Fruit fly (Drosophila melanogaster) whole organism, embryonic: ENCODE data around the gene CG45218.

Experiments used
- Aef1 ChIP-seq: fragments of 200-800 bp; sonication (Bioruptor generic); IDR thresholded peaks from 3 replicates; pipeline ENCODE4 v1.3.6; 2022; ENCODE audit warnings: missing biosample characterization, missing genetic modification characterization
- Atf6 ChIP-seq: fragments of 200-800 bp; sonication (Bioruptor generic); IDR thresholded peaks from 2 replicates; pipeline ENCODE4 v1.3.6; 2022; ENCODE audit warnings: missing biosample characterization, missing genetic modification characterization
- B-H1 ChIP-seq: fragments of 200-800 bp; sonication (Bioruptor generic); IDR thresholded peaks from 3 replicates; pipeline ENCODE4 v1.3.6; 2022; ENCODE audit warnings: missing biosample characterization, missing genetic modification characterization
- BtbVII ChIP-seq: fragments of 200-800 bp; sonication (Bioruptor generic); optimal IDR thresholded peaks from 3 replicates; lab custom pipeline; 2017; ENCODE audit warnings: missing biosample characterization, mild to moderate bottlenecking, missing genetic modification characterization
- CG10274 ChIP-seq: fragments of 200-800 bp; sonication (Bioruptor generic); optimal IDR thresholded peaks from 3 replicates; lab custom pipeline; 2017; ENCODE audit warnings: missing biosample characterization, mild to moderate bottlenecking, missing genetic modification characterization
- CG11695 ChIP-seq: fragments of 200-800 bp; sonication (Bioruptor generic); IDR thresholded peaks from 3 replicates; pipeline ENCODE4 v1.3.6; 2022; ENCODE audit warnings: missing biosample characterization, missing genetic modification characterization
- CG12071 ChIP-seq: fragments of 200-800 bp; sonication (Bioruptor generic); optimal IDR thresholded peaks from 3 replicates; lab custom pipeline; 2018; ENCODE audit warnings: missing biosample characterization, mild to moderate bottlenecking, missing genetic modification characterization
- CG12299 ChIP-seq: fragments of 200-800 bp; sonication (Bioruptor generic); optimal IDR thresholded peaks from 2 replicates; lab custom pipeline; 2018; ENCODE audit warnings: missing biosample characterization, mild to moderate bottlenecking, missing genetic modification characterization
- CG12391 ChIP-seq: fragments of 200-800 bp; sonication (Bioruptor generic); optimal IDR thresholded peaks from 3 replicates; lab custom pipeline; 2018; ENCODE audit warnings: missing biosample characterization, mild to moderate bottlenecking, missing genetic modification characterization, moderate library complexity
- CG12659 ChIP-seq: fragments of 200-800 bp; sonication (Bioruptor generic); optimal IDR thresholded peaks from 3 replicates; lab custom pipeline; 2017; ENCODE audit warnings: mild to moderate bottlenecking, missing biosample characterization, missing genetic modification reagents, missing genetic modification characterization
- CG12942 ChIP-seq: fragments of 200-800 bp; sonication (Bioruptor generic); optimal IDR thresholded peaks from 3 replicates; lab custom pipeline; 2016; ENCODE audit warnings: missing biosample characterization, missing genetic modification characterization
- CG14050 ChIP-seq: fragments of 200-800 bp; sonication (Bioruptor generic); IDR thresholded peaks from 3 replicates; pipeline ENCODE4 v1.3.6; 2022; ENCODE audit warnings: missing biosample characterization, missing genetic modification characterization
- CG14667 ChIP-seq: fragments of 200-800 bp; sonication (Bioruptor generic); IDR thresholded peaks from 2 replicates; pipeline ENCODE4 v1.3.6; 2022; ENCODE audit warnings: missing biosample characterization, missing genetic modification characterization
- CG15479 ChIP-seq: fragments of 200-800 bp; sonication (Bioruptor generic); optimal IDR thresholded peaks from 3 replicates; lab custom pipeline; 2019; ENCODE audit warnings: missing biosample characterization, mild to moderate bottlenecking, missing genetic modification characterization, moderate library complexity
- CG15514 ChIP-seq: fragments of 200-800 bp; sonication (Bioruptor generic); optimal IDR thresholded peaks from 3 replicates; lab custom pipeline; 2017; ENCODE audit warnings: missing biosample characterization, missing genetic modification characterization, mild to moderate bottlenecking, moderate library complexity, missing genetic modification reagents
- CG16863 ChIP-seq: fragments of 200-800 bp; sonication (Bioruptor generic); optimal IDR thresholded peaks from 3 replicates; lab custom pipeline; 2016; ENCODE audit warnings: missing biosample characterization, missing genetic modification characterization
- CG17612 ChIP-seq: fragments of 200-800 bp; sonication (Bioruptor generic); IDR thresholded peaks from 2 replicates; pipeline ENCODE4 v1.3.6; 2022; ENCODE audit warnings: missing biosample characterization, missing genetic modification characterization
- CG32767 ChIP-seq: fragments of 200-800 bp; sonication (Bioruptor generic); IDR thresholded peaks from 2 replicates; pipeline ENCODE4 v1.3.6; 2022; ENCODE audit warnings: missing biosample characterization, missing genetic modification characterization
- CG3995 ChIP-seq: fragments of 200-800 bp; sonication (Bioruptor generic); optimal IDR thresholded peaks from 3 replicates; lab custom pipeline; 2016; ENCODE audit warnings: missing biosample characterization, missing genetic modification characterization
- CG43689 ChIP-seq: fragments of 200-800 bp; sonication (Bioruptor generic); IDR thresholded peaks from 2 replicates; pipeline ENCODE4 v1.3.6; 2022; ENCODE audit warnings: missing biosample characterization, missing genetic modification characterization
- CG6813 ChIP-seq: fragments of 200-800 bp; sonication (Bioruptor generic); optimal IDR thresholded peaks from 2 replicates; lab custom pipeline; 2017; ENCODE audit warnings: missing biosample characterization, missing genetic modification characterization, mild to moderate bottlenecking, moderate library complexity, missing genetic modification reagents
- CG7928 ChIP-seq: fragments of 200-800 bp; sonication (Bioruptor generic); optimal IDR thresholded peaks from 2 replicates; lab custom pipeline; 2017; ENCODE audit warnings: missing biosample characterization, mild to moderate bottlenecking, missing genetic modification characterization
- CG9215 ChIP-seq: fragments of 200-800 bp; sonication (Bioruptor generic); IDR thresholded peaks from 2 replicates; pipeline ENCODE4 v1.3.6; 2022; ENCODE audit warnings: missing biosample characterization, missing genetic modification characterization
- CG9797 ChIP-seq: fragments of 200-800 bp; sonication (Bioruptor generic); optimal IDR thresholded peaks from 3 replicates; lab custom pipeline; 2018; ENCODE audit warnings: missing biosample characterization, mild to moderate bottlenecking, missing genetic modification characterization
- Chrac-16 ChIP-seq: fragments of 200-800 bp; sonication (Bioruptor generic); optimal IDR thresholded peaks from 3 replicates; lab custom pipeline; 2016; ENCODE audit warnings: missing biosample characterization, missing genetic modification characterization
- Eip74EF ChIP-seq, 2 experiments: fragments of 200-800 bp in 1 of 2; fragments of >200 bp in 1 of 2; sonication (Bioruptor generic) in 1 of 2; optimal IDR thresholded peaks; 2 replicates each; lab custom pipeline; 2017 to 2019; ENCODE audit warnings: missing biosample characterization in 2 of 2, missing genetic modification characterization in 2 of 2, mild to moderate bottlenecking in 1 of 2, moderate library complexity in 1 of 2
- Ets97D ChIP-seq: fragments of 200-800 bp; sonication (Bioruptor generic); optimal IDR thresholded peaks from 3 replicates; lab custom pipeline; 2016; ENCODE audit warnings: missing biosample characterization, missing genetic modification characterization
- MBD-R2 ChIP-seq: fragments of 200-800 bp; sonication (Bioruptor generic); IDR thresholded peaks from 2 replicates; pipeline ENCODE4 v1.3.6; 2022; ENCODE audit warnings: missing biosample characterization, missing genetic modification characterization
- Mad ChIP-seq: fragments of 200-800 bp; sonication (Bioruptor generic); optimal IDR thresholded peaks from 2 replicates; lab custom pipeline; 2016; ENCODE audit warnings: missing biosample characterization, missing genetic modification characterization
- Pdp1 ChIP-seq, 2 experiments: fragments of 200-800 bp; sonication (Bioruptor generic); optimal IDR thresholded peaks; 3 replicates each; lab custom pipeline; 2016; ENCODE audit warnings: missing biosample characterization in 2 of 2, missing genetic modification characterization in 2 of 2, mild to moderate bottlenecking in 1 of 2, moderate library complexity in 1 of 2
- Rx ChIP-seq: fragments of 200-800 bp; sonication (Bioruptor generic); IDR thresholded peaks from 2 replicates; pipeline ENCODE4 v1.3.6; 2022; ENCODE audit warnings: missing biosample characterization, missing genetic modification characterization
- Scr ChIP-seq: fragments of 200-800 bp; sonication (Bioruptor generic); IDR thresholded peaks from 2 replicates; pipeline ENCODE4 v1.3.6; 2022; ENCODE audit warnings: missing biosample characterization, missing genetic modification characterization; ENCODE audit not compliant: partially characterized antibody
- Side ChIP-seq: fragments of 200-800 bp; sonication (Bioruptor generic); optimal IDR thresholded peaks from 2 replicates; lab custom pipeline; 2016; ENCODE audit warnings: missing biosample characterization, missing genetic modification characterization
- Sry-δ ChIP-seq: fragments of 200-800 bp; sonication (Bioruptor generic); optimal IDR thresholded peaks from 2 replicates; lab custom pipeline; 2016; ENCODE audit warnings: missing biosample characterization, missing genetic modification characterization
- Xrp1 ChIP-seq: fragments of 200-800 bp; sonication (Bioruptor generic); IDR thresholded peaks from 2 replicates; pipeline ENCODE4 v1.3.6; 2022; ENCODE audit warnings: missing biosample characterization, missing genetic modification characterization
- ara ChIP-seq: fragments of 200-800 bp; sonication (Bioruptor generic); IDR thresholded peaks from 2 replicates; pipeline ENCODE4 v1.3.6; 2022; ENCODE audit warnings: missing biosample characterization, missing genetic modification characterization
- da ChIP-seq: fragments of 200-800 bp; sonication (Bioruptor generic); optimal IDR thresholded peaks from 2 replicates; lab custom pipeline; 2016; ENCODE audit warnings: missing biosample characterization, missing genetic modification characterization
- esg ChIP-seq: fragments of 200-800 bp; sonication (Bioruptor generic); conservative IDR thresholded peaks from 2 replicates; pipeline ENCODE4 v1.3.6; 2022; ENCODE audit warnings: missing biosample characterization, missing genetic modification characterization
- eyg ChIP-seq: fragments of 200-800 bp; sonication (Bioruptor generic); optimal IDR thresholded peaks from 3 replicates; lab custom pipeline; 2016; ENCODE audit warnings: missing biosample characterization, missing genetic modification characterization
- fd64A ChIP-seq: fragments of 200-800 bp; sonication (Bioruptor generic); optimal IDR thresholded peaks from 3 replicates; lab custom pipeline; 2018; ENCODE audit warnings: missing biosample characterization, mild to moderate bottlenecking, missing genetic modification characterization
- jing ChIP-seq: fragments of 200-800 bp; sonication (Bioruptor generic); optimal IDR thresholded peaks from 2 replicates; lab custom pipeline; 2018; ENCODE audit warnings: missing biosample characterization, mild to moderate bottlenecking, missing genetic modification characterization
- ken ChIP-seq: fragments of 200-800 bp; sonication (Bioruptor generic); IDR thresholded peaks from 3 replicates; pipeline ENCODE4 v1.3.6; 2022; ENCODE audit warnings: missing biosample characterization, missing genetic modification characterization
- lab ChIP-seq: fragments of 200-800 bp; sonication (Bioruptor generic); optimal IDR thresholded peaks from 3 replicates; lab custom pipeline; 2017; ENCODE audit warnings: missing biosample characterization, missing genetic modification characterization, mild to moderate bottlenecking, moderate library complexity, missing genetic modification reagents
- odd ChIP-seq: fragments of 200-800 bp; sonication (Bioruptor generic); optimal IDR thresholded peaks from 2 replicates; lab custom pipeline; 2017; ENCODE audit warnings: missing biosample characterization, mild to moderate bottlenecking, missing genetic modification characterization
- otp ChIP-seq: fragments of 200-800 bp; sonication (Bioruptor generic); IDR thresholded peaks from 3 replicates; pipeline ENCODE4, ENCODE4 v1.3.6; 2022; ENCODE audit warnings: missing biosample characterization, missing genetic modification characterization
- run ChIP-seq: fragments of 200-800 bp; sonication (Bioruptor generic); optimal IDR thresholded peaks from 3 replicates; lab custom pipeline; 2018; ENCODE audit warnings: missing biosample characterization, mild to moderate bottlenecking, missing genetic modification characterization
- sr ChIP-seq: fragments of 200-800 bp; sonication (Bioruptor generic); IDR thresholded peaks from 3 replicates; pipeline ENCODE4 v1.3.6; 2022; ENCODE audit warnings: missing biosample characterization, missing genetic modification characterization
- twi ChIP-seq: fragments of 200-800 bp; optimal IDR thresholded peaks from 2 replicates; lab custom pipeline; 2019; ENCODE audit warnings: missing biosample characterization, mild to moderate bottlenecking, missing genetic modification characterization, moderate library complexity
- usp ChIP-seq: fragments of >200 bp; optimal IDR thresholded peaks from 2 replicates; lab custom pipeline; 2017; ENCODE audit warnings: missing biosample characterization, missing genetic modification characterization
- vvl ChIP-seq: fragments of 200-800 bp; sonication (Bioruptor generic); IDR thresholded peaks from 2 replicates; pipeline ENCODE4 v1.3.6; 2022; ENCODE audit warnings: missing biosample characterization, missing genetic modification characterization
- wek ChIP-seq: fragments of 200-800 bp; sonication (Bioruptor generic); optimal IDR thresholded peaks from 3 replicates; lab custom pipeline; 2018; ENCODE audit warnings: missing biosample characterization, mild to moderate bottlenecking, missing genetic modification characterization, moderate library complexity

Gene CG45218

DNA sequence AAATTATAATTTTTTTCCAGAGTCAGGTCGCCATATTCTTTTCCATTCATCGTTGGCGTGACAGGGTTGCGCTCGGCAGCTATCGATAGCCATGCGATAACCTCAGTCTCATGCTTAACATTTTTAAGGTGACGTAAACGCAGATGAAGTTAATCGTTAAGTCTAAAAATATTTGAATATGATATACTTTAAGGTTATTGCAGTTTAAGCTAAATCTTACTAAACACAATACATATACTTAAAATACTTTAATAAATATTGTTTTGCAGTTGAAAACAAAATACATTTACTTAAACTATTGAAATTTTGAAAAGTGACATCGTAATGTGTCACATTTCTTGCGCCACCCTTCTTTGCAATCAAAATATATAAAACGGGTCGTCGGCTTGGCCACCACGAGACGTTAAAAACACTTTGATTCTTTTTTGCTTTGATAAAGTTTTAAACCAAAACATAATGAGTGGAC is 15.4 kb downstream of the CG45218 start, which contains the start of the genes Cp190 and CG4338 (continued):
- TF ChIP-seq otp (GFP tag; lab: Robert Waterston, UW) (peak; percentile 91), CG12659 (peak; percentile 99), CG17612 (GFP tag; lab: Robert Waterston, UW) (peak; percentile 91), Aef1 (GFP tag; lab: Robert Waterston, UW) (peak; percentile 93), CG15514 (peak; percentile 93), odd (GFP tag; lab: Kevin White, UChicago) (peak; percentile 97), CG3995 (peak; percentile 84), Pdp1 (GFP tag; optimal IDR thresholded peaks at IDR 0.05; lab: Kevin White, UChicago) (peak; percentile 94 to 95), CG15479 (peak; percentile 81), Sry-δ (GFP tag; lab: Kevin White, UChicago) (peak; percentile 87), usp (GFP tag; lab: Kevin White, UChicago) (no peak), Ets97D (GFP tag; lab: Kevin White, UChicago) (peak; percentile 94), MBD-R2 (GFP tag; lab: Robert Waterston, UW) (peak; percentile 98), CG9797 (peak; percentile 71), ken (peak; percentile 92), jing (GFP tag; lab: Kevin White, UChicago) (peak; percentile 92), ara (GFP tag; lab: Robert Waterston, UW) (peak; percentile 96), wek (GFP tag; lab: Kevin White, UChicago) (peak; percentile 86), run (tag; lab: Kevin White, UChicago) (peak; percentile 96), CG10274 (GFP tag; lab: Kevin White, UChicago) (peak; percentile 90), CG12391 (peak; percentile 99), fd64A (GFP tag; lab: Kevin White, UChicago) (peak; percentile 85), Eip74EF (GFP tag; optimal IDR thresholded peaks at IDR 0.05; lab: Kevin White, UChicago) (peak in 1 of 2 experiments; percentile 98), Scr (GFP tag; lab: Robert Waterston, UW) (peak; percentile 76), da (GFP tag; lab: Kevin White, UChicago) (peak; percentile 73), CG11695 (GFP tag; lab: Robert Waterston, UW) (peak; percentile 97), Xrp1 (GFP tag; lab: Robert Waterston, UW) (peak; percentile 98), Mad (GFP tag; lab: Kevin White, UChicago) (peak; percentile 94), CG6813 (GFP tag; lab: Kevin White, UChicago) (peak; percentile 94), twi (peak; percentile 98), sr (GFP tag; lab: Robert Waterston, UW) (peak; percentile 51; the same call in 1 of the 3 replicates), CG14667 (GFP tag; lab: Robert Waterston, UW) (peak; percentile 93), CG7928 (peak; percentile 80), eyg (peak; percentile 78), CG9215 (GFP tag; lab: Robert Waterston, UW) (peak; percentile 97), vvl (GFP tag; lab: Robert Waterston, UW) (peak; percentile 98), Rx (peak; percentile 89), lab (GFP tag; lab: Kevin White, UChicago) (peak; percentile 98), Side (GFP tag; lab: Kevin White, UChicago) (peak; percentile 81), Atf6 (GFP tag; lab: Robert Waterston, UW) (peak; percentile 97), CG12299 (tag; lab: Kevin White, UChicago) (peak; percentile 99), CG32767 (GFP tag; lab: Robert Waterston, UW) (peak; percentile 96), CG16863 (GFP tag; lab: Kevin White, UChicago) (peak; percentile 90), BtbVII (GFP tag; lab: Kevin White, UChicago) (peak; percentile 97), Chrac-16 (GFP tag; lab: Kevin White, UChicago) (peak; percentile 98), CG14050 (GFP tag; lab: Robert Waterston, UW) (peak; percentile 91), B-H1 (GFP tag; lab: Robert Waterston, UW) (peak; percentile 91), esg (GFP tag; lab: Robert Waterston, UW) (peak; percentile 98), CG43689 (GFP tag; lab: Robert Waterston, UW) (peak; percentile 85; the same call in 1 of the 2 replicates), CG12942 (GFP tag; lab: Kevin White, UChicago) (peak; percentile 97), CG12071 (GFP tag; lab: Kevin White, UChicago) (peak; percentile 93)
